Fruit fly (Drosophila melanogaster): ENCODE results near the gene Alg11.

Gene Alg11

DNA sequence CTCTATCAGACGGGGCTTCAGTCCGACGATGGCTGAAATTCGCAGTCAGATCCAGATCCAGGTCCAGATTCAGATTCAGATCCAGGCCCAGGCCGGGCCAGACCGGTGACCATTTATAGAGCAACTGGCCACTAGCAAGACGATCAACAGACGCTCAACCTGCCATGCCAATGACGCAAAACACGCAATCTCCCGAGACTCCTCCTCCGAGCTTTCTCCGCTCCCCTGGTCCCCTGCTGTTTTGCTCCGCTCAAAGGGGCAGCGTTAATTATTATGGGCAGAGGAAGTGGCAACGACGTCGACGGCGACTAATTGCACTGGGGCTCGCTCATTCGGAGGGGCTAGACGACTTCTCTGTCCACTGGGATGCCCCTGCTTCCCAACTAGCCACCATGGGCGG lies 25.8 kb downstream of the Alg11 start:
- TF ChIP-seq esn (GFP tag; optimal IDR thresholded peaks at IDR 0.05), result no peak
- no peak for TF ChIP-seq CG3032 (tag; optimal IDR thresholded peaks at IDR 0.05)
- no peak for TF ChIP-seq CG4318 (GFP tag; optimal IDR thresholded peaks at IDR 0.05)
- TF ChIP-seq ss (GFP tag; optimal IDR thresholded peaks at IDR 0.05), result peak in 1 of 2 experiments; percentile 95
- no peak for TF ChIP-seq Gug (GFP tag; IDR thresholded peaks at IDR 0.05)

DNA sequence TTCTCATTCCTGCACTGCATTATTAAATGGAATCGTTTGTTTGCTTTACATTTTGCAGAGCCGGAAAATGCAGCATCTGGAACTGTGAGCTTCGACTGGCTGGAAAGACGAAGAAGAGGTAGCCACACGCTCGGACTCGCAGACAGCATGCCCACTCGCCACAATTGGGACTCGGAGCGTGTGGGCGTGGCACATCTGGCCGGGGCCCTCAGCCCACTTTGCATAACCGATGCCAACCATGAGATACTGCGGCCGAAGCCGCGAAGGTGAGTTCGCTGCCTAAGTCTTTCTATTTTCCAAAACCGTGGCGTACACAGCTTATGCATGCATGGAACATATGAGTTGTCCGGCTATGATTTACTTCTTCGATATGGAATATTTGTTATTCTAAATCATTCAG lies 26.5 kb downstream of the Alg11 start:
- TF ChIP-seq dsx (GFP tag; optimal IDR thresholded peaks at IDR 0.05; ENCODE audit: poor library complexity, severe bottlenecking) (no peak), Hr38 (GFP tag; optimal IDR thresholded peaks at IDR 0.05) (no peak)

DNA sequence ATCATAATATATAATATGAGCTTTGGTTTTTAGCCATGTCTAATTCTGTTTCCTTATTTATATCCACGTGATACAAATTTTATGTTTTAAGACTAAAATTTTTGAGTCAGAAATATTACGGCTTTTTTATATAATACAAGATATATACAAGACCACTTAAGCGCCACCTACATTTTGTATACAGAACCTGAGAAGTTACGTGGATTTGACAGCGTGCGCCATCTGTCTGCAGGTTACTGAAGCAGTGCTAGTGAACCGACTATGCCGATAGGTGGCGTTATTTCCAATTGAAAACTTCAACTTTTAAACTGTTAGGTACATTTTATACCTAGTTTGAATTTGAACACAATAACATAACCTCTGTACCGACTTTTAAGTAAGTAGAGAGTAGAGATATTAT lies 27.2 kb downstream of the Alg11 start:
- TF ChIP-seq Hr38 (GFP tag; optimal IDR thresholded peaks at IDR 0.05), result no peak
- TF ChIP-seq CG3919 (GFP tag; optimal IDR thresholded peaks at IDR 0.05), result peak; percentile 21
- no peak for TF ChIP-seq Ets96B (tag; optimal IDR thresholded peaks at IDR 0.05)
- peak; percentile 27 for TF ChIP-seq CG6792 (GFP tag; optimal IDR thresholded peaks at IDR 0.05)
- peak; percentile 76 for TF ChIP-seq Hr39 (GFP tag; optimal IDR thresholded peaks at IDR 0.05)
- no peak for TF ChIP-seq CG8119 (GFP tag; IDR thresholded peaks at IDR 0.05)
- TF ChIP-seq svp (GFP tag), result peak; percentile 23
- TF ChIP-seq Ets21C (GFP tag; optimal IDR thresholded peaks at IDR 0.05), result peak; percentile 36
- TF ChIP-seq vri (GFP tag; optimal IDR thresholded peaks at IDR 0.05), result no peak
- no peak for TF ChIP-seq fd85E (GFP tag; optimal IDR thresholded peaks at IDR 0.05)
- TF ChIP-seq Met (GFP tag; optimal IDR thresholded peaks at IDR 0.05), result peak; percentile 48
- no peak for TF ChIP-seq Eip93F (GFP tag; optimal IDR thresholded peaks at IDR 0.05)
- TF ChIP-seq CG15336 (GFP tag; IDR thresholded peaks at IDR 0.05), result no peak
- no peak for TF ChIP-seq Blimp-1 (GFP tag; optimal IDR thresholded peaks at IDR 0.05)
- TF ChIP-seq CG3032 (tag; optimal IDR thresholded peaks at IDR 0.05), result no peak
- TF ChIP-seq salr (GFP tag; optimal IDR thresholded peaks at IDR 0.05), result no peak
- peak; percentile 68 for TF ChIP-seq lz (GFP tag; optimal IDR thresholded peaks at IDR 0.05)
- no peak for TF ChIP-seq CG6276 (GFP tag; optimal IDR thresholded peaks at IDR 0.05)
- TF ChIP-seq CG11902 (GFP tag; optimal IDR thresholded peaks at IDR 0.05), result peak; percentile 46
- TF ChIP-seq CG6854 (GFP tag; optimal IDR thresholded peaks at IDR 0.05), result no peak
- TF ChIP-seq Sox14 (GFP tag; optimal IDR thresholded peaks at IDR 0.05), result no peak
- TF ChIP-seq Eip78C (GFP tag), result peak; percentile 69
- TF ChIP-seq pdm3 (GFP tag; optimal IDR thresholded peaks at IDR 0.05), result peak; percentile 47
- no peak for TF ChIP-seq net (GFP tag; optimal IDR thresholded peaks at IDR 0.05)
- no peak for TF ChIP-seq CG9139 (GFP tag; optimal IDR thresholded peaks at IDR 0.05)
- TF ChIP-seq OdsH (GFP tag; optimal IDR thresholded peaks at IDR 0.05), result peak; percentile 45
- TF ChIP-seq CG6808 (GFP tag; optimal IDR thresholded peaks at IDR 0.05), result no peak
- peak; percentile 47 for TF ChIP-seq topi (GFP tag; optimal IDR thresholded peaks at IDR 0.05)
- no peak for TF ChIP-seq Sox15 (GFP tag; optimal IDR thresholded peaks at IDR 0.05)
- peak; percentile 24 for TF ChIP-seq Smox (GFP tag; optimal IDR thresholded peaks at IDR 0.05)
- TF ChIP-seq achi (GFP tag; optimal IDR thresholded peaks at IDR 0.05), result no peak
- no peak for TF ChIP-seq Sox102F (GFP tag; optimal IDR thresholded peaks at IDR 0.05)
- no peak for TF ChIP-seq dsx (GFP tag; optimal IDR thresholded peaks at IDR 0.05; ENCODE audit: poor library complexity, severe bottlenecking)
- TF ChIP-seq CG7368 (GFP tag; optimal IDR thresholded peaks at IDR 0.05), result no peak
- no peak for TF ChIP-seq CG32006 (GFP tag; optimal IDR thresholded peaks at IDR 0.05)
- no peak for TF ChIP-seq dac (GFP tag; optimal IDR thresholded peaks at IDR 0.05)
- peak; percentile 54 for TF ChIP-seq CG1621 (tag; optimal IDR thresholded peaks at IDR 0.05)
- TF ChIP-seq CG8632 (GFP tag; optimal IDR thresholded peaks at IDR 0.05), result no peak
- peak; percentile 26 for TF ChIP-seq acj6 (GFP tag; optimal IDR thresholded peaks at IDR 0.05)
- TF ChIP-seq Gug (GFP tag; IDR thresholded peaks at IDR 0.05), result no peak
- TF ChIP-seq fkh (GFP tag; optimal IDR thresholded peaks at IDR 0.05), result no peak
- no peak for TF ChIP-seq eg (GFP tag; IDR thresholded peaks at IDR 0.05)
- no peak for TF ChIP-seq CG34406 (GFP tag; optimal IDR thresholded peaks at IDR 0.05)
- no peak for TF ChIP-seq CG11762 (GFP tag; optimal IDR thresholded peaks at IDR 0.05; ENCODE audit: insufficient read depth)
- TF ChIP-seq Eip75B (GFP tag; optimal IDR thresholded peaks at IDR 0.05), result peak; percentile 19
